4 worm cellular contexts compared by ENCODE assay signal in the genomic region with DNA sequence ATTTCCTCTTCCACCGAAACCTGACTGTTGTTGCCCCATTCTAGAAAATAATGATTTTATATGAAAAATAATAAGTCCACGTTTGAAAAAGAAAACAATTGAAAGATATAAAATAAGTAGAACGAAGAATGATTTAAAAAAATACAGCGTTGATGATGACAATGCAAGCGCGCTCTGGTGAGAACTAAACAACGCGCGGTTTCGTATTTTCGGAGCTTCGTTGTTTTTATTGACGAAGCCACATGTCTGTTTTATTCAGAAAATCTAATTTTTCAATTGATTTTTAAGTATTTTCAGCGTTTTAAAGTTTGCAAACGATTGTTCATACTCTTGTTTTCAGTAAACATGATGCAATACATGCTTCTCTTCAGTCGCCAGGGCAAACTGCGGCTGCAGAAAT.
TF ChIP-seq lines count a peak whose summit lies in the region.

Gene rpt-2 (minus strand): TSS at position 40 of the 400 bp plus-strand sequence.
Gene aps-1 (plus strand): TSS at position 341 of the 400 bp plus-strand sequence.

TF ChIP-seq in whole organism, L2 larva, 48 proteins besides CTCF, POLR2A, EP300 and RAD21 (continues in another document):
- TF ChIP-seq ztf-4 (tag; optimal IDR thresholded peaks at IDR 0.05; lab: Kevin White, UChicago) = peak; percentile 68
- TF ChIP-seq C34F6.9 (tag; optimal IDR thresholded peaks at IDR 0.05; lab: Kevin White, UChicago) = peak; percentile 94
- peak; percentile 99 for TF ChIP-seq skn-1 (tag; optimal IDR thresholded peaks at IDR 0.05; lab: Kevin White, UChicago)
- peak; percentile 84 for TF ChIP-seq mab-5 (tag; optimal IDR thresholded peaks at IDR 0.05; lab: Kevin White, UChicago)
- peak; percentile 25 for TF ChIP-seq egl-27 (tag; optimal IDR thresholded peaks at IDR 0.05; lab: Kevin White, UChicago)
- TF ChIP-seq Y55F3AM.14 (GFP tag; optimal IDR thresholded peaks at IDR 0.05; lab: Kevin White, UChicago) = no peak
- peak; percentile 93 for TF ChIP-seq crh-2 (tag; optimal IDR thresholded peaks at IDR 0.05; lab: Kevin White, UChicago)
- no peak for TF ChIP-seq ZK546.5 (tag; optimal IDR thresholded peaks at IDR 0.05; lab: Kevin White, UChicago)
- TF ChIP-seq gmeb-1 (tag; optimal IDR thresholded peaks at IDR 0.05; lab: Kevin White, UChicago) = peak; percentile 84
- TF ChIP-seq elt-1 (tag; optimal IDR thresholded peaks at IDR 0.05; lab: Kevin White, UChicago) = no peak
- TF ChIP-seq nhr-21 (tag; optimal IDR thresholded peaks at IDR 0.05; lab: Kevin White, UChicago) = peak; percentile 69
- peak; percentile 58 to 90 for TF ChIP-seq lsy-2 (tag; optimal IDR thresholded peaks at IDR 0.05; lab: Kevin White, UChicago)
- peak; percentile 84 for TF ChIP-seq sem-4 (tag; optimal IDR thresholded peaks at IDR 0.05; lab: Kevin White, UChicago)
- TF ChIP-seq alr-1 (tag; optimal IDR thresholded peaks at IDR 0.05; lab: Kevin White, UChicago) = no peak
- TF ChIP-seq snpc-4 (tag; optimal IDR thresholded peaks at IDR 0.05; lab: Kevin White, UChicago) = peak; percentile 71
- TF ChIP-seq sma-9 (GFP tag; optimal IDR thresholded peaks at IDR 0.05; lab: Kevin White, UChicago) = peak; percentile 89
- TF ChIP-seq sma-9 (tag; optimal IDR thresholded peaks at IDR 0.05; lab: Kevin White, UChicago) = no peak
- peak; percentile 76 for TF ChIP-seq F13H6.1 (tag; optimal IDR thresholded peaks at IDR 0.05; lab: Kevin White, UChicago)
- no peak for TF ChIP-seq elt-3 (tag; optimal IDR thresholded peaks at IDR 0.05; lab: Kevin White, UChicago)
- peak; percentile 85 for TF ChIP-seq nhr-6 (tag; optimal IDR thresholded peaks at IDR 0.05; lab: Kevin White, UChicago)
- TF ChIP-seq lin-39 (tag; optimal IDR thresholded peaks at IDR 0.05; lab: Kevin White, UChicago) = no peak
- TF ChIP-seq ceh-16 (tag; optimal IDR thresholded peaks at IDR 0.05; lab: Kevin White, UChicago) = peak; percentile 11

TF ChIP-seq in whole organism, L4 larva, 104 proteins besides CTCF, POLR2A, EP300 and RAD21 (continues in another document):
- TF ChIP-seq nhr-41 (GFP tag; IDR thresholded peaks at IDR 0.05; lab: Robert Waterston, UW) (no peak), lsy-2 (tag; optimal IDR thresholded peaks at IDR 0.05; lab: Kevin White, UChicago) (peak in 1 of 2 experiments; percentile 91), ama-1 (optimal IDR thresholded peaks at IDR 0.05; lab: Kevin White, UChicago) (no peak), duxl-1 (tag; optimal IDR thresholded peaks at IDR 0.05; lab: Kevin White, UChicago; ENCODE audit: poor library complexity) (peak; percentile 46), aly-2 (tag; optimal IDR thresholded peaks at IDR 0.05; lab: Kevin White, UChicago) (no peak), mxl-3 (GFP tag; optimal IDR thresholded peaks at IDR 0.05; lab: Kevin White, UChicago) (peak; percentile 50), Y48G9A.11 (GFP tag; IDR thresholded peaks at IDR 0.05; lab: Robert Waterston, UW) (peak; percentile 92), lin-1 (GFP tag; IDR thresholded peaks at IDR 0.05; lab: Robert Waterston, UW) (no peak), ces-1 (GFP tag; optimal IDR thresholded peaks at IDR 0.05; lab: Kevin White, UChicago) (no peak), nhr-25 (tag; optimal IDR thresholded peaks at IDR 0.05; lab: Kevin White, UChicago; ENCODE audit: borderline replicate concordance, insufficient read depth) (peak; percentile 21), unc-39 (tag; optimal IDR thresholded peaks at IDR 0.05; lab: Kevin White, UChicago) (no peak), hlh-30 (tag; optimal IDR thresholded peaks at IDR 0.05; lab: Kevin White, UChicago; ENCODE audit: insufficient read depth) (peak; percentile 89), pqm-1 (tag; optimal IDR thresholded peaks at IDR 0.05; lab: Kevin White, UChicago) (peak; percentile 8), tag-97 (GFP tag; IDR thresholded peaks at IDR 0.05; lab: Robert Waterston, UW) (no peak), unc-130 (GFP tag; optimal IDR thresholded peaks at IDR 0.05; lab: Kevin White, UChicago) (peak; percentile 26), mdl-1 (tag; optimal IDR thresholded peaks at IDR 0.05; lab: Kevin White, UChicago) (peak in 1 of 2 experiments; percentile 67), madf-5 (GFP tag; IDR thresholded peaks at IDR 0.05; lab: Robert Waterston, UW) (no peak), dve-1 (tag; optimal IDR thresholded peaks at IDR 0.05; lab: Kevin White, UChicago; ENCODE audit: insufficient read depth) (peak; percentile 76), zip-11 (GFP tag; IDR thresholded peaks at IDR 0.05; lab: Robert Waterston, UW) (no peak), hlh-11 (tag; optimal IDR thresholded peaks at IDR 0.05; lab: Kevin White, UChicago) (peak; percentile 60), nhr-6 (tag; optimal IDR thresholded peaks at IDR 0.05; lab: Kevin White, UChicago) (peak; percentile 45), lin-38 (GFP tag; IDR thresholded peaks at IDR 0.05; lab: Robert Waterston, UW) (peak; percentile 97)

TF ChIP-seq in whole organism, late embryonic, 69 proteins besides CTCF, POLR2A, EP300 and RAD21 (continues in another document):
- no peak for TF ChIP-seq ztf-16 (tag; optimal IDR thresholded peaks at IDR 0.05; lab: Kevin White, UChicago)
- TF ChIP-seq hlh-13 (GFP tag; optimal IDR thresholded peaks at IDR 0.05; lab: Kevin White, UChicago) = no peak
- no peak for TF ChIP-seq C08G9.2 (tag; optimal IDR thresholded peaks at IDR 0.05; lab: Kevin White, UChicago)
- TF ChIP-seq unc-42 (tag; optimal IDR thresholded peaks at IDR 0.05; lab: Kevin White, UChicago) = peak; percentile 63
- no peak for TF ChIP-seq pat-9 (tag; optimal IDR thresholded peaks at IDR 0.05; lab: Kevin White, UChicago)
- TF ChIP-seq Y22D7AL.16 (tag; optimal IDR thresholded peaks at IDR 0.05; lab: Kevin White, UChicago) = no peak
- no peak for TF ChIP-seq T23F11.4 (GFP tag; optimal IDR thresholded peaks at IDR 0.05; lab: Kevin White, UChicago)
- TF ChIP-seq ceh-34 (tag; optimal IDR thresholded peaks at IDR 0.05; lab: Kevin White, UChicago) = peak; percentile 34
- no peak for TF ChIP-seq sox-2 (GFP tag; IDR thresholded peaks at IDR 0.05; lab: Robert Waterston, UW)
- no peak for TF ChIP-seq sdc-2 (tag; optimal IDR thresholded peaks at IDR 0.05; lab: Kevin White, UChicago)
- no peak for TF ChIP-seq unc-3 (GFP tag; conservative IDR thresholded peaks at IDR 0.05; lab: Robert Waterston, UW)
- TF ChIP-seq unc-3 (tag; optimal IDR thresholded peaks at IDR 0.05; lab: Kevin White, UChicago) = no peak
- TF ChIP-seq nfya-1 (tag; optimal IDR thresholded peaks at IDR 0.05; lab: Kevin White, UChicago) = peak; percentile 51
- no peak for TF ChIP-seq unc-55 (GFP tag; optimal IDR thresholded peaks at IDR 0.05; lab: Kevin White, UChicago)
- no peak for TF ChIP-seq che-1 (tag; optimal IDR thresholded peaks at IDR 0.05; lab: Kevin White, UChicago)
- TF ChIP-seq F13H6.1 (tag; optimal IDR thresholded peaks at IDR 0.05; lab: Kevin White, UChicago) = no peak
- no peak for TF ChIP-seq pqm-1 (tag; optimal IDR thresholded peaks at IDR 0.05; lab: Kevin White, UChicago)
- no peak for TF ChIP-seq ceh-9 (tag; optimal IDR thresholded peaks at IDR 0.05; lab: Kevin White, UChicago)
- TF ChIP-seq pros-1 (tag; optimal IDR thresholded peaks at IDR 0.05; lab: Kevin White, UChicago) = no peak
- no peak for TF ChIP-seq ceh-18 (tag; optimal IDR thresholded peaks at IDR 0.05; lab: Kevin White, UChicago)
- TF ChIP-seq syd-9 (tag; optimal IDR thresholded peaks at IDR 0.05; lab: Kevin White, UChicago) = no peak
- TF ChIP-seq sox-4 (tag; optimal IDR thresholded peaks at IDR 0.05; lab: Kevin White, UChicago) = no peak
- no peak for TF ChIP-seq ceh-48 (tag; optimal IDR thresholded peaks at IDR 0.05; lab: Kevin White, UChicago)
- TF ChIP-seq nhr-11 (tag; optimal IDR thresholded peaks at IDR 0.05; lab: Kevin White, UChicago) = no peak
- no peak for TF ChIP-seq unc-86 (tag; optimal IDR thresholded peaks at IDR 0.05; lab: Kevin White, UChicago)
- TF ChIP-seq elt-2 (tag; optimal IDR thresholded peaks at IDR 0.05; lab: Kevin White, UChicago) = peak; percentile 38

TF ChIP-seq in whole organism, mixed stage, embryonic, 35 proteins besides CTCF, POLR2A, EP300 and RAD21 (continues in another document):
- TF ChIP-seq tbx-8 (GFP tag; optimal IDR thresholded peaks at IDR 0.05; lab: Kevin White, UChicago) (no peak), nhr-2 (tag; optimal IDR thresholded peaks at IDR 0.05; lab: Kevin White, UChicago) (peak; percentile 5), bed-3 (GFP tag; optimal IDR thresholded peaks at IDR 0.05; lab: Kevin White, UChicago) (no peak), flh-1 (GFP tag; optimal IDR thresholded peaks at IDR 0.05; lab: Kevin White, UChicago) (no peak), nhr-28 (tag; optimal IDR thresholded peaks at IDR 0.05; lab: Kevin White, UChicago) (no peak), unc-62 (GFP tag; optimal IDR thresholded peaks at IDR 0.05; lab: Kevin White, UChicago) (peak; percentile 45), mls-2 (tag; optimal IDR thresholded peaks at IDR 0.05; lab: Kevin White, UChicago) (no peak), cnd-1 (tag; optimal IDR thresholded peaks at IDR 0.05; lab: Kevin White, UChicago) (no peak), snpc-4 (tag; optimal IDR thresholded peaks at IDR 0.05; lab: Kevin White, UChicago) (no peak), lin-32 (GFP tag; optimal IDR thresholded peaks at IDR 0.05; lab: Kevin White, UChicago) (no peak), ceh-83 (GFP tag; optimal IDR thresholded peaks at IDR 0.05; lab: Kevin White, UChicago) (no peak), ceh-43 (GFP tag; optimal IDR thresholded peaks at IDR 0.05; lab: Kevin White, UChicago) (no peak), nhr-76 (tag; optimal IDR thresholded peaks at IDR 0.05; lab: Kevin White, UChicago) (no peak), lsy-2 (tag; optimal IDR thresholded peaks at IDR 0.05; lab: Kevin White, UChicago) (peak; percentile 66), unc-39 (tag; optimal IDR thresholded peaks at IDR 0.05; lab: Kevin White, UChicago) (no peak), drap-1 (GFP tag; optimal IDR thresholded peaks at IDR 0.05; lab: Kevin White, UChicago) (no peak), zip-8 (tag; optimal IDR thresholded peaks at IDR 0.05; lab: Kevin White, UChicago) (no peak), sptf-1 (tag; optimal IDR thresholded peaks at IDR 0.05; lab: Kevin White, UChicago) (no peak), lin-13 (tag; optimal IDR thresholded peaks at IDR 0.05; lab: Kevin White, UChicago) (peak; percentile 85), elt-1 (tag; optimal IDR thresholded peaks at IDR 0.05; lab: Kevin White, UChicago; ENCODE audit: borderline replicate concordance, insufficient read depth) (no peak), mab-5 (tag; optimal IDR thresholded peaks at IDR 0.05; lab: Kevin White, UChicago) (peak; percentile 73), M03D4.4 (tag; optimal IDR thresholded peaks at IDR 0.05; lab: Kevin White, UChicago) (no peak), ceh-39 (tag; optimal IDR thresholded peaks at IDR 0.05; lab: Kevin White, UChicago) (peak; percentile 24), unc-120 (tag; optimal IDR thresholded peaks at IDR 0.05; lab: Kevin White, UChicago; ENCODE audit: poor library complexity, severe bottlenecking) (no peak), sem-2 (GFP tag; optimal IDR thresholded peaks at IDR 0.05; lab: Kevin White, UChicago) (no peak), nhr-12 (tag; optimal IDR thresholded peaks at IDR 0.05; lab: Kevin White, UChicago) (no peak), ham-2 (GFP tag; optimal IDR thresholded peaks at IDR 0.05; lab: Kevin White, UChicago) (no peak), hlh-1 (tag; optimal IDR thresholded peaks at IDR 0.05; lab: Kevin White, UChicago) (peak; percentile 73)
